Worm (Caenorhabditis elegans): ENCODE measurements around the gene str-118.

Gene str-118

DNA sequence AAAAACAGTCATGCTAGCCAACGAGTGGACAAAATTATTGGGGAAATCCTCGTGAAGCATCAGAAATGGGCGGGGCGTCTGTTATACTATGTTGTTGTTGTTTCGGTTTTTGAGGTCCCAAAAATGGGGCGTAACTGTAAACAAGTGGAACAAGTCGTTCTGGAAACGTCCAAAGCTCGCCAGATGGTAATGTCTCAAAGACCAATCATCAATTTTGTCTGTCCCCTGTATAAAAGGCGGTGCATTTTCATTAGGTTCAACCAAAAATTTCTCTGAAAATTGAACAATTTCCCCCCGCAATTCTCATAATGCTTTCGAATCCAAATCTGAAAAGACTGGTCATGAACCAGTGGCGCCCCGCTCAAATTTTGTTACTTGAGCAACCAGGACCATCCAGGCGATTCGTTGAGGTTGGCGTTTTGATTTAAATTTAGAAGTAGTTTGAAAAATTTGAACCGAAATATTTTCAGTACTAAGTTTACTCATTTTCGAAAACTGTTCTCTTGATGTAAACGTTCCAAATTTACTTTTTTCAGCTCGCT is 32.8 kb upstream of the str-118 start:
- TF ChIP-seq gmeb-1 (tag; optimal IDR thresholded peaks at IDR 0.05) (no peak), crh-2 (tag; optimal IDR thresholded peaks at IDR 0.05) (no peak), nhr-12 (tag; optimal IDR thresholded peaks at IDR 0.05) (no peak), elt-1 (tag; optimal IDR thresholded peaks at IDR 0.05) (no peak), lsy-2 (tag; optimal IDR thresholded peaks at IDR 0.05) (no peak), unc-55 (GFP tag; optimal IDR thresholded peaks at IDR 0.05) (no peak), mdl-1 (tag; optimal IDR thresholded peaks at IDR 0.05) (no peak), peb-1 (tag; optimal IDR thresholded peaks at IDR 0.05) (no peak), lin-13 (GFP tag; optimal IDR thresholded peaks at IDR 0.05) (no peak), nhr-21 (tag; optimal IDR thresholded peaks at IDR 0.05) (no peak), nhr-10 (tag; optimal IDR thresholded peaks at IDR 0.05) (no peak), C34F6.9 (tag; optimal IDR thresholded peaks at IDR 0.05) (no peak), snpc-4 (tag; optimal IDR thresholded peaks at IDR 0.05) (no peak), elt-3 (tag; optimal IDR thresholded peaks at IDR 0.05) (no peak)

DNA sequence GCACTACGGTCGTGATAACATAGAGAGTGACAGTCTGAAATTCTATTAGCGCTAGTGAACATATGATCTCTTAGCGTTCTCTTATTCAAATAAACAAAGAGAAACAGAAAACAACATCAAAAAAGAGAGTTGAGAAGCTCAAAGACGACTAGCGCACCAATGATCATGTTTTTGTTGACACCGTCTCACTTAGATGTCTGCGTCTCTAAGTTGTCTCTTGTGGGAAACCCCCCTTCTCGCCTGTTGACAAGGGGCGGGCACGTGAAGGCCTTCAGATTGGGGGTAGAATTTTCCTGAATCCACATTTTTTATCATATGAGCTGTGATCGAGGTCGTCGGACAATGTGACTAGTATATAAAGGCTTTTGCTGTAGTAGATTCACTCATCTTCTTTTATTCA is 32.0 kb upstream of the str-118 start:
- TF ChIP-seq mbf-1 (tag; optimal IDR thresholded peaks at IDR 0.05), result no peak
- TF ChIP-seq lsy-2 (tag; optimal IDR thresholded peaks at IDR 0.05), result peak in 1 of 2 experiments; percentile 31
- TF ChIP-seq unc-55 (GFP tag; optimal IDR thresholded peaks at IDR 0.05), result peak; percentile 26
- TF ChIP-seq nhr-25 (tag; optimal IDR thresholded peaks at IDR 0.05), result no peak
- peak; percentile 59 for TF ChIP-seq sma-9 (GFP tag; optimal IDR thresholded peaks at IDR 0.05)
- TF ChIP-seq sma-9 (tag; optimal IDR thresholded peaks at IDR 0.05), result no peak
- TF ChIP-seq mdl-1 (tag; optimal IDR thresholded peaks at IDR 0.05), result peak in 1 of 2 experiments; percentile 47
- TF ChIP-seq ama-1 (optimal IDR thresholded peaks at IDR 0.05), result no peak
- TF ChIP-seq C34F6.9 (tag; optimal IDR thresholded peaks at IDR 0.05), result peak; percentile 28
- TF ChIP-seq skn-1 (tag; optimal IDR thresholded peaks at IDR 0.05), result no peak
- peak; percentile 60 for TF ChIP-seq nhr-129 (tag; optimal IDR thresholded peaks at IDR 0.05)
- no peak for TF ChIP-seq peb-1 (tag; optimal IDR thresholded peaks at IDR 0.05)

DNA sequence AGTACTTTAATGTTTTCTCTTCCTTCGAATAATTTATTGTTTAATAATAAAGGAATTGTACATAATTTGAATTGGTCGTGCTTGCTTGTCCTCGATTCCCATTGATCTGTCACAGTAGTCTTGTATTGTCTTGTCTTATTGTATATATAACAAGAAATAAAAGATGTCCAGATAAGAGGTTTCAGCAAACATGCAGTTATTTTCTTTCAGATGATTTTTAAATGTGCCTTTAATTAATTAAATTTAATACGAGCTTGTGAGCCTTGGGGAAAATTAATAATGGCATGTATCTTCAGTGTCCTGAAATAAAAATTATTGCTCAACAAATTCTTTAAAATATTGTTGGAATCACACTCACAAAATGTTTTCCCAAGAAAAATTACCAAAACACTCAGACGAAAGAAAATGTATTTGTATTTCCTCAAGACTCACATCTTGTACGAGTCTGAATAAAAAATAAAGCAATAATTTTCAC is 28.9 kb upstream of the str-118 start:
- TF ChIP-seq nhr-21 (tag; optimal IDR thresholded peaks at IDR 0.05) (no peak), unc-55 (GFP tag; optimal IDR thresholded peaks at IDR 0.05) (no peak), mdl-1 (tag; optimal IDR thresholded peaks at IDR 0.05) (no peak), lin-11 (tag; optimal IDR thresholded peaks at IDR 0.05) (no peak), alr-1 (tag; optimal IDR thresholded peaks at IDR 0.05) (no peak), mbf-1 (tag; optimal IDR thresholded peaks at IDR 0.05) (no peak), unc-39 (tag; optimal IDR thresholded peaks at IDR 0.05) (no peak), lin-13 (GFP tag; optimal IDR thresholded peaks at IDR 0.05) (no peak), zag-1 (tag; optimal IDR thresholded peaks at IDR 0.05) (no peak), ZK546.5 (tag; optimal IDR thresholded peaks at IDR 0.05) (no peak), fos-1 (tag; optimal IDR thresholded peaks at IDR 0.05) (no peak), nhr-11 (tag; optimal IDR thresholded peaks at IDR 0.05) (no peak), blmp-1 (tag; optimal IDR thresholded peaks at IDR 0.05; ENCODE audit: insufficient read depth) (no peak), lin-39 (tag; optimal IDR thresholded peaks at IDR 0.05) (no peak), elt-1 (tag; optimal IDR thresholded peaks at IDR 0.05) (no peak), nhr-6 (tag; optimal IDR thresholded peaks at IDR 0.05) (no peak), elt-3 (tag; optimal IDR thresholded peaks at IDR 0.05) (no peak), mab-5 (tag; optimal IDR thresholded peaks at IDR 0.05) (no peak)

DNA sequence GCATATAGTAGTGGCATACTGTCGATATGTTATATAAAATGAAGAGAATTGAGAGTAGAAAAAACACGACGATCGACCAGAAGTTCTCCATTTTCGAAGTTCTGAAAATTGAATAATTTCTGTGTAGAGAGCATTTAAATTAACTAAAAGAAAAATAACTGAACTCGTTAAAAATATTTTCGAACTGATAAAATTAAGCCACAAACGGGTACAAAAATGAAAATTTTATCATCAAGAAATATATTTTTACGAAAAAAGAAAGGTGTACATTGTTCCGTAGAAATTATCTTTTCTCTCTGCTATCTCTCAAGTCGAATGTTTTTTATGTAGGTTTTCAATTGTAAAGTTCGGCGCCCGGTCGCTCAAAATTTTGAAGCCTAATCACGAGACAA is 21.0 kb upstream of the str-118 start, which contains the start of gene acl-2:
Gene acl-2 (minus strand): TSS at position 101 of the 392 bp plus-strand sequence.
- TF ChIP-seq crh-2 (tag; optimal IDR thresholded peaks at IDR 0.05) (no peak), nhr-237 (tag; optimal IDR thresholded peaks at IDR 0.05) (no peak), ZK546.5 (tag; optimal IDR thresholded peaks at IDR 0.05) (no peak), nhr-77 (tag; optimal IDR thresholded peaks at IDR 0.05) (no peak), peb-1 (tag; optimal IDR thresholded peaks at IDR 0.05) (no peak), dmd-4 (tag; optimal IDR thresholded peaks at IDR 0.05) (no peak), elt-1 (tag; optimal IDR thresholded peaks at IDR 0.05) (no peak), nhr-6 (tag; optimal IDR thresholded peaks at IDR 0.05) (no peak), snpc-4 (tag; optimal IDR thresholded peaks at IDR 0.05) (no peak), unc-62 (GFP tag; optimal IDR thresholded peaks at IDR 0.05) (no peak), ztf-4 (tag; optimal IDR thresholded peaks at IDR 0.05) (no peak), lin-11 (tag; optimal IDR thresholded peaks at IDR 0.05) (no peak), zag-1 (tag; optimal IDR thresholded peaks at IDR 0.05) (no peak), elt-3 (tag; optimal IDR thresholded peaks at IDR 0.05) (no peak), aly-2 (tag; optimal IDR thresholded peaks at IDR 0.05) (no peak), lin-39 (tag; optimal IDR thresholded peaks at IDR 0.05) (no peak), sem-4 (tag; optimal IDR thresholded peaks at IDR 0.05) (no peak), nhr-23 (tag; optimal IDR thresholded peaks at IDR 0.05) (no peak), mbf-1 (tag; optimal IDR thresholded peaks at IDR 0.05) (no peak), C34F6.9 (tag; optimal IDR thresholded peaks at IDR 0.05) (no peak)

Data from whole organism, L2 larva.